Fruit fly (Drosophila melanogaster) whole organism, embryonic: Measurements from ENCODE around the gene unc-119.

ENCODE experiments used
- ATbp ChIP-seq: fragments of 200-800 bp; sonication (Bioruptor generic); optimal IDR thresholded peaks from 2 replicates; lab custom pipeline; 2017; ENCODE audit warnings: missing biosample characterization, mild to moderate bottlenecking, missing genetic modification characterization, missing genetic modification reagents
- Ada2b ChIP-seq: fragments of 200-800 bp; sonication (Bioruptor generic); IDR thresholded peaks from 2 replicates; pipeline ENCODE4 v1.3.6; 2022; ENCODE audit warnings: missing biosample characterization, missing genetic modification characterization
- Bteb2 ChIP-seq: fragments of 200-800 bp; sonication (Bioruptor generic); optimal IDR thresholded peaks from 2 replicates; lab custom pipeline; 2016; ENCODE audit warnings: missing biosample characterization, missing genetic modification characterization
- CG11085 ChIP-seq: fragments of 200-800 bp; sonication (Bioruptor generic); IDR thresholded peaks from 2 replicates; pipeline ENCODE4 v1.3.6; 2022; ENCODE audit warnings: missing biosample characterization, missing genetic modification characterization
- CG12219 ChIP-seq: fragments of 200-800 bp; sonication (Bioruptor generic); optimal IDR thresholded peaks from 3 replicates; lab custom pipeline; 2018; ENCODE audit warnings: missing biosample characterization, mild to moderate bottlenecking, missing genetic modification characterization
- CG12769 ChIP-seq: fragments of 200-800 bp; sonication (Bioruptor generic); optimal IDR thresholded peaks from 2 replicates; lab custom pipeline; 2019; ENCODE audit warnings: missing biosample characterization, mild to moderate bottlenecking, missing genetic modification characterization, moderate library complexity
- CG13123 ChIP-seq: fragments of 200-800 bp; sonication (Bioruptor generic); optimal IDR thresholded peaks from 2 replicates; lab custom pipeline; 2016; ENCODE audit warnings: missing biosample characterization, missing genetic modification characterization
- CG13296 ChIP-seq: fragments of 200-800 bp; sonication (Bioruptor generic); optimal IDR thresholded peaks from 3 replicates; lab custom pipeline; 2018; ENCODE audit warnings: missing biosample characterization, mild to moderate bottlenecking, missing genetic modification characterization
- CG13775 ChIP-seq: fragments of 200-800 bp; sonication (Bioruptor generic); optimal IDR thresholded peaks from 3 replicates; lab custom pipeline; 2017; ENCODE audit warnings: missing biosample characterization, mild to moderate bottlenecking, missing genetic modification characterization
- CG14050 ChIP-seq: fragments of 200-800 bp; sonication (Bioruptor generic); IDR thresholded peaks from 3 replicates; pipeline ENCODE4 v1.3.6; 2022; ENCODE audit warnings: missing biosample characterization, missing genetic modification characterization
- CG32772 ChIP-seq: fragments of 200-800 bp; sonication (Bioruptor generic); IDR thresholded peaks from 2 replicates; pipeline ENCODE4 v1.3.6; 2022; ENCODE audit warnings: missing biosample characterization, missing genetic modification characterization
- CG3995 ChIP-seq: fragments of 200-800 bp; sonication (Bioruptor generic); optimal IDR thresholded peaks from 3 replicates; lab custom pipeline; 2016; ENCODE audit warnings: missing biosample characterization, missing genetic modification characterization
- CG8089 ChIP-seq: fragments of 200-800 bp; sonication (Bioruptor generic); optimal IDR thresholded peaks from 3 replicates; lab custom pipeline; 2016; ENCODE audit warnings: missing biosample characterization, missing genetic modification characterization
- Camta ChIP-seq: fragments of 200-800 bp; sonication (Bioruptor generic); optimal IDR thresholded peaks from 2 replicates; lab custom pipeline; 2016; ENCODE audit warnings: missing biosample characterization, missing genetic modification characterization
- CoRest ChIP-seq: fragments of 200-800 bp; sonication (Bioruptor generic); optimal IDR thresholded peaks from 3 replicates; lab custom pipeline; 2018; ENCODE audit warnings: missing biosample characterization, mild to moderate bottlenecking, missing genetic modification characterization, moderate library complexity
- Dref ChIP-seq: fragments of 200-800 bp; sonication (Bioruptor generic); IDR thresholded peaks from 2 replicates; pipeline ENCODE4 v1.3.6; 2022; ENCODE audit warnings: missing biosample characterization, missing genetic modification characterization
- Drgx ChIP-seq: fragments of 200-800 bp; sonication (Bioruptor generic); IDR thresholded peaks from 2 replicates; pipeline ENCODE4 v1.3.6; 2022; ENCODE audit warnings: missing biosample characterization, missing genetic modification characterization
- Ets97D ChIP-seq: fragments of 200-800 bp; sonication (Bioruptor generic); optimal IDR thresholded peaks from 3 replicates; lab custom pipeline; 2016; ENCODE audit warnings: missing biosample characterization, missing genetic modification characterization
- HHEX ChIP-seq: fragments of 200-800 bp; sonication (Bioruptor generic); optimal IDR thresholded peaks from 3 replicates; lab custom pipeline; 2017; ENCODE audit warnings: missing biosample characterization, mild to moderate bottlenecking, missing genetic modification characterization, missing genetic modification reagents
- HLH3B ChIP-seq: fragments of 200-800 bp; sonication (Bioruptor generic); IDR thresholded peaks from 2 replicates; pipeline ENCODE4 v1.3.6; 2022; ENCODE audit warnings: missing biosample characterization, missing genetic modification characterization
- Lim3 ChIP-seq: fragments of 200-800 bp; sonication (Bioruptor generic); IDR thresholded peaks from 2 replicates; pipeline ENCODE4 v1.3.6; 2022; ENCODE audit warnings: missing biosample characterization, missing genetic modification characterization
- Max ChIP-seq: fragments of 200-800 bp; sonication (Bioruptor generic); optimal IDR thresholded peaks from 2 replicates; lab custom pipeline; 2016; ENCODE audit warnings: missing biosample characterization, mild to moderate bottlenecking, missing genetic modification characterization
- Mes4 ChIP-seq: fragments of 200-800 bp; sonication (Bioruptor generic); optimal IDR thresholded peaks from 2 replicates; lab custom pipeline; 2016; ENCODE audit warnings: missing biosample characterization, missing genetic modification characterization
- NC2β ChIP-seq: fragments of 200-800 bp; sonication (Bioruptor generic); optimal IDR thresholded peaks from 2 replicates; lab custom pipeline; 2016; ENCODE audit warnings: missing biosample characterization, missing genetic modification characterization
- NfI ChIP-seq: fragments of 200-800 bp; sonication (Bioruptor generic); optimal IDR thresholded peaks from 3 replicates; lab custom pipeline; 2018; ENCODE audit warnings: missing biosample characterization, mild to moderate bottlenecking, missing genetic modification characterization, moderate library complexity
- Opbp ChIP-seq: fragments of 200-800 bp; sonication (Bioruptor generic); IDR thresholded peaks from 3 replicates; pipeline ENCODE4 v1.3.6; 2022; ENCODE audit warnings: missing biosample characterization, missing genetic modification characterization; ENCODE audit not compliant: partially characterized antibody
- Six4 ChIP-seq: fragments of 200-800 bp; sonication (Bioruptor generic); optimal IDR thresholded peaks from 2 replicates; lab custom pipeline; 2016; ENCODE audit warnings: missing biosample characterization, missing genetic modification characterization
- Ssrp ChIP-seq: fragments of 200-800 bp; sonication (Bioruptor generic); optimal IDR thresholded peaks from 2 replicates; lab custom pipeline; 2018; ENCODE audit warnings: missing biosample characterization, mild to moderate bottlenecking, missing genetic modification characterization, moderate library complexity
- ash1 ChIP-seq: fragments of 200-800 bp; sonication (Bioruptor generic); optimal IDR thresholded peaks from 2 replicates; lab custom pipeline; 2018; ENCODE audit warnings: missing biosample characterization, mild to moderate bottlenecking, missing genetic modification characterization
- ato ChIP-seq: fragments of 200-800 bp; sonication (Bioruptor generic); IDR thresholded peaks from 2 replicates; pipeline ENCODE4 v1.3.6; 2022; ENCODE audit warnings: missing biosample characterization, missing genetic modification characterization; ENCODE audit not compliant: partially characterized antibody
- bsh ChIP-seq, 2 experiments: fragments of 200-800 bp; sonication (Bioruptor generic); optimal IDR thresholded peaks; 2 replicates each; lab custom pipeline; 2017 to 2018; ENCODE audit warnings: mild to moderate bottlenecking in 2 of 2, missing biosample characterization in 2 of 2, missing genetic modification characterization in 2 of 2, moderate library complexity in 1 of 2
- chm ChIP-seq: fragments of 200-800 bp; sonication (Bioruptor generic); IDR thresholded peaks from 2 replicates; pipeline ENCODE4 v1.3.6; 2022; ENCODE audit warnings: missing biosample characterization, missing genetic modification characterization
- corto ChIP-seq: fragments of 200-800 bp; sonication (Bioruptor generic); optimal IDR thresholded peaks from 2 replicates; lab custom pipeline; 2016; ENCODE audit warnings: missing biosample characterization, mild to moderate bottlenecking, missing genetic modification characterization, moderate library complexity
- crol ChIP-seq: fragments of 200-800 bp; sonication (Bioruptor generic); IDR thresholded peaks from 2 replicates; pipeline ENCODE4 v1.3.6; 2022; ENCODE audit warnings: missing biosample characterization, missing genetic modification characterization
- esg ChIP-seq: fragments of 200-800 bp; sonication (Bioruptor generic); conservative IDR thresholded peaks from 2 replicates; pipeline ENCODE4 v1.3.6; 2022; ENCODE audit warnings: missing biosample characterization, missing genetic modification characterization
- gcm ChIP-seq: fragments of 200-800 bp; sonication (Bioruptor generic); optimal IDR thresholded peaks from 2 replicates; lab custom pipeline; 2019; ENCODE audit warnings: missing biosample characterization, mild to moderate bottlenecking, missing genetic modification characterization, moderate library complexity
- gt ChIP-seq: fragments of 200-800 bp; sonication (Bioruptor generic); IDR thresholded peaks from 2 replicates; pipeline ENCODE4 v1.3.6; 2022; ENCODE audit warnings: missing biosample characterization, missing genetic modification characterization
- jigr1 ChIP-seq: fragments of 200-800 bp; sonication (Bioruptor generic); IDR thresholded peaks from 3 replicates; pipeline ENCODE4 v1.3.6; 2022; ENCODE audit warnings: missing biosample characterization, missing genetic modification characterization
- lilli ChIP-seq: fragments of 200-800 bp; sonication (Bioruptor generic); optimal IDR thresholded peaks from 3 replicates; lab custom pipeline; 2016; ENCODE audit warnings: missing biosample characterization, missing genetic modification characterization
- lola ChIP-seq, 3 experiments: fragments of >200 bp in 2 of 3; fragments of 200-800 bp in 1 of 3; sonication (Bioruptor generic) in 1 of 3; optimal IDR thresholded peaks; 2 replicates each; lab custom pipeline; 2017 to 2019; ENCODE audit warnings: missing biosample characterization in 3 of 3, missing genetic modification characterization in 3 of 3, mild to moderate bottlenecking in 1 of 3, moderate library complexity in 1 of 3
- nau ChIP-seq: fragments of 200-800 bp; sonication (Bioruptor generic); optimal IDR thresholded peaks from 3 replicates; lab custom pipeline; 2017; ENCODE audit warnings: missing biosample characterization, mild to moderate bottlenecking, missing genetic modification characterization, missing genetic modification reagents
- nom ChIP-seq: fragments of 200-800 bp; sonication (Bioruptor generic); optimal IDR thresholded peaks from 2 replicates; lab custom pipeline; 2017; ENCODE audit warnings: missing biosample characterization, missing genetic modification characterization, mild to moderate bottlenecking, moderate library complexity, missing genetic modification reagents
- p53 ChIP-seq: fragments of 200-800 bp; sonication (Bioruptor generic); optimal IDR thresholded peaks from 2 replicates; lab custom pipeline; 2016; ENCODE audit warnings: missing biosample characterization, missing genetic modification characterization
- pum ChIP-seq: fragments of 200-800 bp; sonication (Bioruptor generic); optimal IDR thresholded peaks from 2 replicates; lab custom pipeline; 2016; ENCODE audit warnings: missing biosample characterization, missing genetic modification characterization
- pzg ChIP-seq: fragments of 200-800 bp; sonication (Bioruptor generic); optimal IDR thresholded peaks from 3 replicates; lab custom pipeline; 2018; ENCODE audit warnings: missing biosample characterization, mild to moderate bottlenecking, missing genetic modification characterization, moderate library complexity
- ranshi ChIP-seq: fragments of 200-800 bp; sonication (Bioruptor generic); IDR thresholded peaks from 2 replicates; pipeline ENCODE4 v1.3.6; 2022; ENCODE audit warnings: missing biosample characterization, missing genetic modification characterization
- sc ChIP-seq, 3 experiments: fragments of >200 bp in 2 of 3; fragments of 200-800 bp in 1 of 3; sonication (Bioruptor generic) in 1 of 3; optimal IDR thresholded peaks; 2 replicates in 2 of 3; 3 replicates in 1 of 3; lab custom pipeline; 2017; ENCODE audit warnings: mild to moderate bottlenecking in 1 of 3, missing biosample characterization in 1 of 3, missing genetic modification characterization in 1 of 3, missing genetic modification reagents in 1 of 3
- seq ChIP-seq: fragments of 200-800 bp; sonication (Bioruptor generic); IDR thresholded peaks from 2 replicates; pipeline ENCODE4 v1.3.6; 2022; ENCODE audit warnings: missing biosample characterization, missing genetic modification characterization
- slp2 ChIP-seq: fragments of 200-800 bp; sonication (Bioruptor generic); optimal IDR thresholded peaks from 2 replicates; lab custom pipeline; 2016; ENCODE audit warnings: missing biosample characterization, missing genetic modification characterization
- tio ChIP-seq: fragments of 200-800 bp; sonication (Bioruptor generic); optimal IDR thresholded peaks from 2 replicates; lab custom pipeline; 2017; ENCODE audit warnings: missing biosample characterization, missing genetic modification characterization, inconsistent platforms

Gene unc-119

dm6 chrX:7338538-7338937, 47.4 kb upstream of the unc-119 start (continued):
- TF ChIP-seq Ssrp (tag; lab: Kevin White, UChicago) (peak; percentile 47), tio (GFP tag; lab: Kevin White, UChicago) (peak; percentile 34), CG13775 (GFP tag; lab: Kevin White, UChicago) (peak; percentile 61), NfI (GFP tag; lab: Kevin White, UChicago) (peak; percentile 49), Mes4 (GFP tag; lab: Kevin White, UChicago) (no peak), CG13123 (GFP tag; lab: Kevin White, UChicago) (no peak), CG3995 (no peak), pum (GFP tag; lab: Kevin White, UChicago) (peak; percentile 43), Six4 (GFP tag; lab: Kevin White, UChicago) (peak; percentile 28), Drgx (GFP tag; lab: Robert Waterston, UW) (no peak), CG12769 (peak; percentile 76), slp2 (GFP tag; lab: Kevin White, UChicago) (peak; percentile 10), gt (no peak), jigr1 (GFP tag; lab: Robert Waterston, UW) (no peak), esg (GFP tag; lab: Robert Waterston, UW) (peak; percentile 40; the same call in 1 of the 2 replicates), ATbp (GFP tag; lab: Kevin White, UChicago) (peak; percentile 81), CG14050 (GFP tag; lab: Robert Waterston, UW) (no peak), CoRest (tag; lab: Kevin White, UChicago) (peak; percentile 70), bsh (GFP tag; optimal IDR thresholded peaks at IDR 0.05; lab: Kevin White, UChicago) (peak in 1 of 2 experiments; percentile 70), sc (optimal IDR thresholded peaks at IDR 0.05; lab: Kevin White, UChicago) (no peak), sc (GFP tag; optimal IDR thresholded peaks at IDR 0.05; lab: Kevin White, UChicago) (peak; percentile 15), Ada2b (peak; percentile 45; the same call in 1 of the 2 replicates), HHEX (peak; percentile 76), nau (GFP tag; lab: Kevin White, UChicago) (peak; percentile 64), HLH3B (GFP tag; lab: Robert Waterston, UW) (peak; percentile 58; the same call in 1 of the 2 replicates), Max (GFP tag; lab: Kevin White, UChicago) (peak; percentile 17), Opbp (GFP tag; lab: Robert Waterston, UW) (no peak), chm (no peak), pzg (GFP tag; lab: Kevin White, UChicago) (no peak), lola (GFP tag; optimal IDR thresholded peaks at IDR 0.05; lab: Kevin White, UChicago) (peak in 1 of 3 experiments; percentile 63), crol (no peak), CG13296 (GFP tag; lab: Kevin White, UChicago) (peak; percentile 66), Camta (peak; percentile 57), seq (peak; percentile 58; the same call in 1 of the 2 replicates), Bteb2 (peak; percentile 44), lilli (GFP tag; lab: Kevin White, UChicago) (peak; percentile 44), NC2β (GFP tag; lab: Kevin White, UChicago) (no peak), ranshi (GFP tag; lab: Robert Waterston, UW) (peak; percentile 36; the same call in 1 of the 2 replicates), gcm (GFP tag; lab: Kevin White, UChicago) (peak; percentile 42), CG12219 (GFP tag; lab: Kevin White, UChicago) (peak; percentile 59), ato (no peak), Lim3 (GFP tag; lab: Robert Waterston, UW) (no peak), nom (GFP tag; lab: Kevin White, UChicago) (no peak), CG8089 (peak; percentile 32), ash1 (GFP tag; lab: Kevin White, UChicago) (no peak), Ets97D (GFP tag; lab: Kevin White, UChicago) (no peak), CG32772 (GFP tag; lab: Robert Waterston, UW) (no peak), p53 (GFP tag; lab: Kevin White, UChicago) (peak; percentile 21), corto (GFP tag; lab: Kevin White, UChicago) (no peak), CG11085 (GFP tag; lab: Robert Waterston, UW) (no peak), Dref (GFP tag; lab: Robert Waterston, UW) (no peak)
